Fruit fly (Drosophila melanogaster) whole organism, embryonic: ENCODE data around the gene Dbx.

ENCODE experiments used
- Adf1 ChIP-seq: fragments of 200-800 bp; sonication (Bioruptor generic); IDR thresholded peaks from 2 replicates; pipeline ENCODE4 v1.3.6; 2022; ENCODE audit warnings: missing biosample characterization, missing genetic modification characterization
- Asciz ChIP-seq: fragments of 200-800 bp; sonication (Bioruptor generic); optimal IDR thresholded peaks from 2 replicates; lab custom pipeline; 2017; ENCODE audit warnings: missing biosample characterization, mild to moderate bottlenecking, missing genetic modification characterization, missing genetic modification reagents
- Awh ChIP-seq: fragments of 200-800 bp; sonication (Bioruptor generic); IDR thresholded peaks from 2 replicates; pipeline ENCODE4, ENCODE4 v1.3.6; 2022; ENCODE audit warnings: missing biosample characterization, missing genetic modification characterization
- BtbVII ChIP-seq: fragments of 200-800 bp; sonication (Bioruptor generic); optimal IDR thresholded peaks from 3 replicates; lab custom pipeline; 2017; ENCODE audit warnings: missing biosample characterization, mild to moderate bottlenecking, missing genetic modification characterization
- CG10147 ChIP-seq: fragments of 200-800 bp; sonication (Bioruptor generic); optimal IDR thresholded peaks from 2 replicates; lab custom pipeline; 2019; ENCODE audit warnings: missing biosample characterization, mild to moderate bottlenecking, missing genetic modification characterization, moderate library complexity
- CG10979 ChIP-seq: fragments of 200-800 bp; sonication (Bioruptor generic); optimal IDR thresholded peaks from 2 replicates; lab custom pipeline; 2018; ENCODE audit warnings: missing biosample characterization, mild to moderate bottlenecking, missing genetic modification characterization, moderate library complexity
- CG1529 ChIP-seq: fragments of 200-800 bp; sonication (Bioruptor generic); optimal IDR thresholded peaks from 3 replicates; lab custom pipeline; 2018; ENCODE audit warnings: missing biosample characterization, missing genetic modification characterization
- CG15696 ChIP-seq: fragments of 200-800 bp; sonication (Bioruptor generic); optimal IDR thresholded peaks from 2 replicates; lab custom pipeline; 2019; ENCODE audit warnings: missing biosample characterization, mild to moderate bottlenecking, missing genetic modification characterization, moderate library complexity
- CG17612 ChIP-seq: fragments of 200-800 bp; sonication (Bioruptor generic); IDR thresholded peaks from 2 replicates; pipeline ENCODE4 v1.3.6; 2022; ENCODE audit warnings: missing biosample characterization, missing genetic modification characterization
- CG17829 ChIP-seq: fragments of 200-800 bp; optimal IDR thresholded peaks from 2 replicates; lab custom pipeline; 2019; ENCODE audit warnings: missing biosample characterization, mild to moderate bottlenecking, missing genetic modification characterization, moderate library complexity
- CG30431 ChIP-seq: fragments of 200-800 bp; sonication (Bioruptor generic); optimal IDR thresholded peaks from 2 replicates; lab custom pipeline; 2017; ENCODE audit warnings: missing biosample characterization, missing genetic modification characterization
- CG3726 ChIP-seq: fragments of 200-800 bp; sonication (Bioruptor generic); IDR thresholded peaks from 3 replicates; pipeline ENCODE4, ENCODE4 v1.3.6; 2022; ENCODE audit warnings: missing biosample characterization, missing genetic modification characterization
- CG42726 ChIP-seq: fragments of 200-800 bp; sonication (Bioruptor generic); IDR thresholded peaks from 2 replicates; pipeline ENCODE4 v1.3.6; 2022; ENCODE audit warnings: missing biosample characterization, missing genetic modification characterization; ENCODE audit not compliant: partially characterized antibody
- CG7963 ChIP-seq: fragments of 200-800 bp; sonication (Bioruptor generic); IDR thresholded peaks from 3 replicates; pipeline ENCODE4 v1.3.6; 2022; ENCODE audit warnings: missing biosample characterization, missing genetic modification characterization; ENCODE audit not compliant: partially characterized antibody
- CG7987 ChIP-seq: fragments of 200-800 bp; sonication (Bioruptor generic); optimal IDR thresholded peaks from 2 replicates; lab custom pipeline; 2018; ENCODE audit warnings: missing biosample characterization, mild to moderate bottlenecking, missing genetic modification characterization, moderate library complexity
- CG8478 ChIP-seq: fragments of >200 bp; optimal IDR thresholded peaks from 2 replicates; lab custom pipeline; 2018
- Chrac-16 ChIP-seq: fragments of 200-800 bp; sonication (Bioruptor generic); optimal IDR thresholded peaks from 3 replicates; lab custom pipeline; 2016; ENCODE audit warnings: missing biosample characterization, missing genetic modification characterization
- D ChIP-seq, 2 experiments: fragments of 200-800 bp in 1 of 2; fragments of >200 bp in 1 of 2; sonication (Bioruptor generic) in 1 of 2; optimal IDR thresholded peaks; 2 replicates in 1 of 2; 3 replicates in 1 of 2; lab custom pipeline; 2017; ENCODE audit warnings: mild to moderate bottlenecking in 1 of 2, missing biosample characterization in 1 of 2, missing genetic modification characterization in 1 of 2, missing genetic modification reagents in 1 of 2
- D19A ChIP-seq: fragments of 200-800 bp; optimal IDR thresholded peaks from 3 replicates; lab custom pipeline; 2019; ENCODE audit warnings: missing biosample characterization, mild to moderate bottlenecking, missing genetic modification characterization, moderate library complexity
- E2f2 ChIP-seq: fragments of 200-800 bp; sonication (Bioruptor generic); IDR thresholded peaks from 2 replicates; pipeline ENCODE4 v1.3.6; 2022; ENCODE audit warnings: missing biosample characterization, missing genetic modification characterization
- Ets65A ChIP-seq: fragments of 200-800 bp; sonication (Bioruptor generic); peaks from one replicate; lab custom pipeline; 2016; ENCODE audit warnings: missing biosample characterization, missing genetic modification characterization
- Hey ChIP-seq: fragments of 200-800 bp; sonication (Bioruptor generic); optimal IDR thresholded peaks from 3 replicates; lab custom pipeline; 2018; ENCODE audit warnings: missing biosample characterization, mild to moderate bottlenecking, missing genetic modification characterization
- Jarid2 ChIP-seq: fragments of 200-800 bp; sonication (Bioruptor generic); optimal IDR thresholded peaks from 3 replicates; lab custom pipeline; 2017; ENCODE audit warnings: mild to moderate bottlenecking, missing biosample characterization, missing genetic modification reagents, missing genetic modification characterization
- Lhr ChIP-seq: fragments of 200-800 bp; sonication (Bioruptor generic); optimal IDR thresholded peaks from 3 replicates; lab custom pipeline; 2017; ENCODE audit warnings: mild to moderate bottlenecking, missing biosample characterization, missing genetic modification reagents, missing genetic modification characterization
- NC2α ChIP-seq: fragments of 200-800 bp; sonication (Bioruptor generic); optimal IDR thresholded peaks from 2 replicates; lab custom pipeline; 2016; ENCODE audit warnings: missing biosample characterization, missing genetic modification characterization
- Nf-YA ChIP-seq: fragments of 200-800 bp; sonication (Bioruptor generic); IDR thresholded peaks from 2 replicates; pipeline ENCODE4 v1.3.6; 2022; ENCODE audit warnings: missing biosample characterization, missing genetic modification characterization
- Nf-YB ChIP-seq: fragments of 200-800 bp; sonication (Bioruptor generic); optimal IDR thresholded peaks from 3 replicates; lab custom pipeline; 2019; ENCODE audit warnings: missing biosample characterization, mild to moderate bottlenecking, missing genetic modification characterization, moderate library complexity
- Oaz ChIP-seq: fragments of 200-800 bp; sonication (Bioruptor generic); IDR thresholded peaks from 2 replicates; pipeline ENCODE4 v1.3.6; 2022; ENCODE audit warnings: missing biosample characterization, missing genetic modification characterization
- TFAM ChIP-seq: fragments of 200-800 bp; sonication (Bioruptor generic); optimal IDR thresholded peaks from 2 replicates; lab custom pipeline; 2017; ENCODE audit warnings: missing biosample characterization, missing genetic modification characterization, inconsistent platforms
- ac ChIP-seq: fragments of 200-800 bp; sonication (Bioruptor generic); optimal IDR thresholded peaks from 3 replicates; lab custom pipeline; 2017; ENCODE audit warnings: missing biosample characterization, mild to moderate bottlenecking, missing genetic modification characterization
- al ChIP-seq: fragments of 200-800 bp; sonication (Bioruptor generic); IDR thresholded peaks from 2 replicates; pipeline ENCODE4 v1.3.6; 2022; ENCODE audit warnings: missing biosample characterization, missing genetic modification characterization
- bbx ChIP-seq: fragments of 200-800 bp; sonication (Bioruptor generic); IDR thresholded peaks from 2 replicates; pipeline ENCODE4 v1.3.6; 2022; ENCODE audit warnings: missing biosample characterization, missing genetic modification characterization; ENCODE audit not compliant: partially characterized antibody
- br ChIP-seq: fragments of >200 bp; optimal IDR thresholded peaks from 2 replicates; lab custom pipeline; 2017
- cas ChIP-seq: fragments of 200-800 bp; sonication (Bioruptor generic); IDR thresholded peaks from 2 replicates; pipeline ENCODE4 v1.3.6; 2022; ENCODE audit warnings: missing biosample characterization, missing genetic modification characterization
- corto ChIP-seq: fragments of 200-800 bp; sonication (Bioruptor generic); optimal IDR thresholded peaks from 2 replicates; lab custom pipeline; 2016; ENCODE audit warnings: missing biosample characterization, mild to moderate bottlenecking, missing genetic modification characterization, moderate library complexity
- ewg ChIP-seq: fragments of 200-800 bp; sonication (Bioruptor generic); optimal IDR thresholded peaks from 3 replicates; lab custom pipeline; 2017; ENCODE audit warnings: mild to moderate bottlenecking, missing biosample characterization, missing genetic modification reagents, missing genetic modification characterization
- gcm2 ChIP-seq: fragments of 200-800 bp; sonication (Bioruptor generic); optimal IDR thresholded peaks from 2 replicates; lab custom pipeline; 2016; ENCODE audit warnings: missing biosample characterization, missing genetic modification characterization
- grn ChIP-seq: fragments of 200-800 bp; sonication (Bioruptor generic); optimal IDR thresholded peaks from 3 replicates; lab custom pipeline; 2017; ENCODE audit warnings: missing biosample characterization, missing genetic modification characterization
- gsb ChIP-seq: fragments of 200-800 bp; sonication (Bioruptor generic); IDR thresholded peaks from 2 replicates; pipeline ENCODE4 v1.3.6; 2022; ENCODE audit warnings: missing biosample characterization, missing genetic modification characterization
- ham ChIP-seq: fragments of 200-800 bp; sonication (Bioruptor generic); IDR thresholded peaks from 2 replicates; pipeline ENCODE4 v1.3.6; 2022; ENCODE audit warnings: missing biosample characterization, missing genetic modification characterization
- her ChIP-seq: fragments of 200-800 bp; sonication (Bioruptor generic); optimal IDR thresholded peaks from 2 replicates; lab custom pipeline; 2016; ENCODE audit warnings: missing biosample characterization, missing genetic modification characterization
- hkb ChIP-seq, 2 experiments: fragments of 200-800 bp in 1 of 2; fragments of >200 bp in 1 of 2; sonication (Bioruptor generic) in 1 of 2; IDR thresholded peaks in 1 of 2; optimal IDR thresholded peaks in 1 of 2; 2 replicates each; pipeline versions ENCODE4 v1.3.6 to Lab custom; 2017 to 2022; ENCODE audit warnings: missing biosample characterization in 1 of 2, missing genetic modification characterization in 1 of 2
- pan ChIP-seq, 4 experiments: fragments of >200 bp in 3 of 4; fragments of 200-800 bp in 1 of 4; sonication (Bioruptor generic) in 1 of 4; optimal IDR thresholded peaks in 3 of 4; IDR thresholded peaks in 1 of 4; 2 replicates each; pipeline versions ENCODE4 v1.3.6 to Lab custom; 2017 to 2022; ENCODE audit warnings: missing biosample characterization in 2 of 4, missing genetic modification characterization in 2 of 4, mixed read lengths in 1 of 4
- schlank ChIP-seq: fragments of 200-800 bp; sonication (Bioruptor generic); optimal IDR thresholded peaks from 2 replicates; lab custom pipeline; 2018; ENCODE audit warnings: missing biosample characterization, mild to moderate bottlenecking, missing genetic modification characterization
- shn ChIP-seq: fragments of 200-800 bp; sonication (Bioruptor generic); optimal IDR thresholded peaks from 3 replicates; lab custom pipeline; 2016; ENCODE audit warnings: missing biosample characterization, missing genetic modification characterization
- sima ChIP-seq: fragments of 200-800 bp; sonication (Bioruptor generic); optimal IDR thresholded peaks from 2 replicates; lab custom pipeline; 2016; ENCODE audit warnings: missing biosample characterization, missing genetic modification characterization
- tio ChIP-seq: fragments of 200-800 bp; sonication (Bioruptor generic); optimal IDR thresholded peaks from 2 replicates; lab custom pipeline; 2017; ENCODE audit warnings: missing biosample characterization, missing genetic modification characterization, inconsistent platforms
- toy ChIP-seq: fragments of 200-800 bp; sonication (Bioruptor generic); IDR thresholded peaks from 2 replicates; pipeline ENCODE4 v1.3.6; 2022; ENCODE audit warnings: missing biosample characterization, missing genetic modification characterization
- trem ChIP-seq: fragments of 200-800 bp; optimal IDR thresholded peaks from 3 replicates; lab custom pipeline; 2019; ENCODE audit warnings: missing biosample characterization, mild to moderate bottlenecking, missing genetic modification characterization, moderate library complexity
- vfl ChIP-seq: fragments of 200-800 bp; sonication (Bioruptor generic); optimal IDR thresholded peaks from 2 replicates; lab custom pipeline; 2016; ENCODE audit warnings: missing biosample characterization, missing genetic modification characterization
- yki ChIP-seq: fragments of >200 bp; optimal IDR thresholded peaks from 3 replicates; lab custom pipeline; 2018
- zen2 ChIP-seq: fragments of 200-800 bp; sonication (Bioruptor generic); IDR thresholded peaks from 3 replicates; pipeline ENCODE4 v1.3.6; 2022; ENCODE audit warnings: missing biosample characterization, missing genetic modification characterization; ENCODE audit not compliant: partially characterized antibody

The Dbx gene

dm6 chr3L:1920943-1921342, at the start of gene Dbx:
Dbx (plus strand) TSS chr3L:1921307.
- TF ChIP-seq ewg (peak; percentile 17), Adf1 (no peak), bbx (GFP tag; lab: Robert Waterston, UW) (no peak), CG42726 (GFP tag; lab: Robert Waterston, UW) (no peak), br (lab: Kevin White, UChicago) (no peak), tio (no peak), grn (GFP tag; lab: Kevin White, UChicago) (no peak), hkb (optimal IDR thresholded peaks at IDR 0.05; lab: Kevin White, UChicago) (no peak), hkb (GFP tag; IDR thresholded peaks at IDR 0.05; lab: Robert Waterston, UW) (no peak), CG17612 (no peak), Lhr (GFP tag; lab: Kevin White, UChicago) (no peak), CG17829 (tag; lab: Kevin White, UChicago) (no peak), CG7963 (GFP tag; lab: Robert Waterston, UW) (no peak), her (GFP tag; lab: Kevin White, UChicago) (no peak), CG10147 (no peak), toy (GFP tag; lab: Robert Waterston, UW) (no peak), CG30431 (GFP tag; lab: Kevin White, UChicago) (no peak), vfl (GFP tag; lab: Kevin White, UChicago) (no peak), al (GFP tag; lab: Robert Waterston, UW) (no peak), Nf-YA (GFP tag; lab: Robert Waterston, UW) (peak; percentile 69), NC2α (GFP tag; lab: Kevin White, UChicago) (no peak), corto (no peak), sima (GFP tag; lab: Kevin White, UChicago) (no peak), Hey (tag; lab: Kevin White, UChicago) (no peak), BtbVII (GFP tag; lab: Kevin White, UChicago) (no peak), D19A (tag; lab: Kevin White, UChicago) (no peak), Awh (GFP tag; lab: Robert Waterston, UW) (no peak), Nf-YB (GFP tag; lab: Kevin White, UChicago) (peak; percentile 97), CG8478 (lab: Kevin White, UChicago) (peak; percentile 29), TFAM (GFP tag; lab: Kevin White, UChicago) (no peak), gsb (GFP tag; lab: Robert Waterston, UW) (no peak), CG15696 (tag; lab: Kevin White, UChicago) (no peak), CG10979 (tag; lab: Kevin White, UChicago) (no peak), CG3726 (GFP tag; lab: Robert Waterston, UW) (no peak), trem (no peak), ham (GFP tag; lab: Robert Waterston, UW) (no peak), pan (optimal IDR thresholded peaks at IDR 0.05; lab: Kevin White, UChicago) (no peak), pan (GFP tag; optimal IDR thresholded peaks at IDR 0.05 in 1 of 2, IDR thresholded peaks at IDR 0.05 in 1 of 2) (no peak), zen2 (no peak), schlank (tag; lab: Kevin White, UChicago) (no peak), Oaz (GFP tag; lab: Robert Waterston, UW) (no peak), cas (GFP tag; lab: Robert Waterston, UW) (no peak), CG1529 (GFP tag; lab: Kevin White, UChicago) (no peak), shn (no peak), yki (lab: Kevin White, UChicago) (peak; percentile 39), Jarid2 (GFP tag; lab: Kevin White, UChicago) (peak; percentile 51), E2f2 (GFP tag; lab: Robert Waterston, UW) (no peak), CG7987 (GFP tag; lab: Kevin White, UChicago) (no peak), Chrac-16 (no peak), gcm2 (GFP tag; lab: Kevin White, UChicago) (no peak), D (optimal IDR thresholded peaks at IDR 0.05; lab: Kevin White, UChicago) (no peak), D (GFP tag; optimal IDR thresholded peaks at IDR 0.05; lab: Kevin White, UChicago) (no peak), Asciz (GFP tag; lab: Kevin White, UChicago) (no peak), Ets65A (GFP tag; lab: Kevin White, UChicago) (no peak), ac (no peak)
